Worm (Caenorhabditis elegans) whole organism, L3 larva: ENCODE data around the gene oef-1.

Source experiments
- ZK546.5 ChIP-seq: sonication (generic microtip); optimal IDR thresholded peaks from 2 replicates; lab custom pipeline; 2017; ENCODE audit warnings: missing biosample characterization, missing genetic modification characterization
- aly-2 ChIP-seq: fragments of 150-350 bp; optimal IDR thresholded peaks from 2 replicates; lab custom pipeline; 2014; ENCODE audit warnings: missing biosample characterization, missing genetic modification characterization
- daf-12 ChIP-seq: fragments of 150-350 bp; optimal IDR thresholded peaks from 2 replicates; lab custom pipeline; 2014; ENCODE audit warnings: missing biosample characterization, missing genetic modification reagents, missing genetic modification characterization
- lin-15B ChIP-seq: fragments of 150-350 bp; optimal IDR thresholded peaks from 2 replicates; lab custom pipeline; 2014; ENCODE audit warnings: missing biosample characterization, missing genetic modification characterization
- nhr-12 ChIP-seq: fragments of 150-350 bp; optimal IDR thresholded peaks from 2 replicates; lab custom pipeline; 2014; ENCODE audit warnings: missing biosample characterization, missing genetic modification characterization
- sea-2 ChIP-seq: fragments of 150-350 bp; sonication (generic microtip); optimal IDR thresholded peaks from 4 replicates; lab custom pipeline; 2014; ENCODE audit warnings: missing biosample characterization, missing genetic modification reagents, missing genetic modification characterization
- unc-39 ChIP-seq: sonication (generic microtip); optimal IDR thresholded peaks from 4 replicates; lab custom pipeline; 2017; ENCODE audit warnings: missing biosample characterization, missing genetic modification characterization
- zag-1 ChIP-seq: fragments of 150-350 bp; optimal IDR thresholded peaks from 2 replicates; lab custom pipeline; 2014; ENCODE audit warnings: missing biosample characterization, missing genetic modification characterization
- ztf-4 ChIP-seq: fragments of 150-350 bp; optimal IDR thresholded peaks from 2 replicates; lab custom pipeline; 2014; ENCODE audit warnings: missing biosample characterization, missing genetic modification characterization

DNA sequence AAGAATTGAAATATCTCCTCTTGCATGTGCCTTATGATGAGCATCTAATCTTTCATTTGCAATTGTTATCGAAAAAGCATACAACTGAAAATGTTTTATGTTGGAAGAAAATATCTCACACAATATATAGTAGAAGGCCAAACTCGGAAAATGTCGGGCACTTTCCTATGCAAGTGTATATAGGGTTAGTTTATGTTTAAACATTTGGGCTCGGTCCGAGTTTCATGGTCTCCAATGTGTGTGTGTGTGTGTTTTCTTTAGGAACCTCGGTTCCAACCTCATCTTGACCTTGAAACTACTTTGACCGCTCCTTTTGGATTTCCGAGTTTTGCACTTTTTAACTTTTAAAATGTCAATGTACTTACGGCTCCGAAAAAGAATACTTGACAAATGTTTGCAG is 48.9 kb upstream of the oef-1 start:
- TF ChIP-seq ztf-4 (tag; lab: Kevin White, UChicago) (no peak), daf-12 (tag; lab: Kevin White, UChicago) (no peak), zag-1 (tag; lab: Kevin White, UChicago) (no peak), nhr-12 (no peak), sea-2 (no peak), lin-15B (no peak), ZK546.5 (no peak), unc-39 (tag; lab: Kevin White, UChicago) (no peak), aly-2 (tag; lab: Kevin White, UChicago) (no peak)
